Fruit fly (Drosophila melanogaster) whole organism, adult: Measurements from ENCODE around the gene CG46467.

ENCODE experiments used
- CG14711 ChIP-seq: fragments of 200-800 bp; sonication (Bioruptor generic); optimal IDR thresholded peaks from 2 replicates; lab custom pipeline; 2018; ENCODE audit warnings: missing biosample characterization, mild to moderate bottlenecking, missing genetic modification characterization, moderate library complexity
- CG5204 ChIP-seq: fragments of 200-800 bp; sonication (Bioruptor generic); optimal IDR thresholded peaks from 2 replicates; lab custom pipeline; 2016; ENCODE audit warnings: missing biosample characterization, missing genetic modification characterization
- CG7045 ChIP-seq: fragments of 200-800 bp; sonication (Bioruptor generic); optimal IDR thresholded peaks from 2 replicates; lab custom pipeline; 2017; ENCODE audit warnings: missing biosample characterization, mild to moderate bottlenecking, missing genetic modification characterization
- CG7101 ChIP-seq: fragments of 200-800 bp; sonication (Bioruptor generic); optimal IDR thresholded peaks from 2 replicates; lab custom pipeline; 2018; ENCODE audit warnings: missing biosample characterization, mild to moderate bottlenecking, missing genetic modification characterization, moderate library complexity
- Clk ChIP-seq: fragments of 200-800 bp; sonication (Bioruptor generic); optimal IDR thresholded peaks from 2 replicates; lab custom pipeline; 2017; ENCODE audit warnings: missing biosample characterization, missing genetic modification characterization
- Hr96 ChIP-seq: fragments of 200-800 bp; sonication (Bioruptor generic); optimal IDR thresholded peaks from 2 replicates; lab custom pipeline; 2016; ENCODE audit warnings: missing biosample characterization, missing genetic modification characterization
- Mnt ChIP-seq: fragments of 200-800 bp; sonication (Bioruptor generic); optimal IDR thresholded peaks from 2 replicates; lab custom pipeline; 2016; ENCODE audit warnings: missing biosample characterization, mild to moderate bottlenecking, missing genetic modification characterization
- cic ChIP-seq: fragments of 200-800 bp; sonication (Bioruptor generic); optimal IDR thresholded peaks from 2 replicates; lab custom pipeline; 2017; ENCODE audit warnings: missing biosample characterization, mild to moderate bottlenecking, missing genetic modification characterization, moderate library complexity
- cnc ChIP-seq, 2 experiments: fragments of >200 bp; optimal IDR thresholded peaks; 2 replicates each; lab custom pipeline; 2017
- kay ChIP-seq: fragments of 200-800 bp; sonication (Bioruptor generic); peaks from one replicate; lab custom pipeline; 2016; ENCODE audit warnings: missing biosample characterization, missing genetic modification characterization, borderline replicate concordance
- ovo ChIP-seq: fragments of 200-800 bp; sonication (Bioruptor generic); optimal IDR thresholded peaks from 2 replicates; lab custom pipeline; 2016; ENCODE audit warnings: missing biosample characterization, missing genetic modification characterization
- pad ChIP-seq: fragments of 200-800 bp; sonication (Bioruptor generic); optimal IDR thresholded peaks from 3 replicates; lab custom pipeline; 2017; ENCODE audit warnings: missing biosample characterization, missing genetic modification characterization, mild to moderate bottlenecking, moderate library complexity, missing genetic modification reagents
- tj ChIP-seq: fragments of 200-800 bp; sonication (Bioruptor generic); optimal IDR thresholded peaks from 3 replicates; lab custom pipeline; 2017; ENCODE audit warnings: missing biosample characterization, mild to moderate bottlenecking, missing genetic modification characterization, moderate library complexity

DNA sequence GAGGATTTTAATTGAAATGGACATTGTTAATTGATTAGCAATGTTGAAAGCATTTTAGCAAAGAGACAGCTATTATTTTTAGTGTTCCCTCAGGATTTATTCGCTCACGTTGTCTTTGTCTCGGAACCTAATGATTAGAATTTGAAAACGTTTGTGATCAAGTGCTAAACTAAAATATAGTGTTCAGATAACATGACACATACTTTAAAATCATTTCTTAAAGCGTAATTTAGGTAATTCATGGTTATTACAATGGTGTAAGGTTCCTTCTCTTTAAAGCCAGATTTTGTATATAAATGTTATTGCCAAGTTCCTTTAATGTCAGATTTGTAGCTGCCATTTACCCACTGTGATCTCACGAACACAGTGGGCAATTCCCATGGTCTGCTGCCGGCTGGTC is 62.7 kb downstream of the CG46467 start:
- TF ChIP-seq kay (GFP tag; lab: Kevin White, UChicago) (no peak), Hr96 (no peak), ovo (no peak), CG14711 (tag; lab: Kevin White, UChicago) (no peak), tj (GFP tag; lab: Kevin White, UChicago) (no peak), CG7101 (tag; lab: Kevin White, UChicago) (no peak), Clk (GFP tag; lab: Kevin White, UChicago) (no peak), cnc (optimal IDR thresholded peaks at IDR 0.05; lab: Kevin White, UChicago) (no peak), CG5204 (GFP tag; lab: Kevin White, UChicago) (no peak), Mnt (GFP tag; lab: Kevin White, UChicago) (no peak), CG7045 (GFP tag; lab: Kevin White, UChicago) (no peak), pad (GFP tag; lab: Kevin White, UChicago) (no peak), cic (GFP tag; lab: Kevin White, UChicago) (no peak)
